Fruit fly (Drosophila melanogaster): ENCODE measurements around the gene ine.

ine gene

dm6 chr2L:4459543-4459942 is 17.3 kb downstream of the ine start, which contains the start of the genes mRpL27 and CG15435 (continued):
- TF ChIP-seq sc (optimal IDR thresholded peaks at IDR 0.05), result no peak
- peak; percentile 7 for TF ChIP-seq sc (GFP tag; optimal IDR thresholded peaks at IDR 0.05)
- no peak for TF ChIP-seq fd3F (GFP tag; optimal IDR thresholded peaks at IDR 0.05)
- no peak for TF ChIP-seq CG5180 (GFP tag; optimal IDR thresholded peaks at IDR 0.05)
- TF ChIP-seq dimm (GFP tag; IDR thresholded peaks at IDR 0.05), result no peak
- TF ChIP-seq bowl (GFP tag; IDR thresholded peaks at IDR 0.05), result no peak
- TF ChIP-seq CG7357 (GFP tag; IDR thresholded peaks at IDR 0.05), result 0 out of 3 replicates have a peak, but pooled peaks have one; percentile 23
- peak; percentile 68 for TF ChIP-seq CG2120 (GFP tag; optimal IDR thresholded peaks at IDR 0.05)
- no peak for TF ChIP-seq pros (GFP tag; optimal IDR thresholded peaks at IDR 0.05)
- TF ChIP-seq stwl (tag; optimal IDR thresholded peaks at IDR 0.05), result peak; percentile 83
- no peak for TF ChIP-seq HmgD (GFP tag; optimal IDR thresholded peaks at IDR 0.05)
- TF ChIP-seq bsh (GFP tag; optimal IDR thresholded peaks at IDR 0.05), result peak in 1 of 2 experiments; percentile 21
- no peak for TF ChIP-seq pan (optimal IDR thresholded peaks at IDR 0.05)
- TF ChIP-seq pan (GFP tag; optimal IDR thresholded peaks at IDR 0.05 in 1 of 2, IDR thresholded peaks at IDR 0.05 in 1 of 2), result peak in 1 of 2 experiments; percentile 20
- TF ChIP-seq grau (tag; optimal IDR thresholded peaks at IDR 0.05), result peak; percentile 58
- TF ChIP-seq D19A (tag; optimal IDR thresholded peaks at IDR 0.05), result no peak
- TF ChIP-seq shn (GFP tag; optimal IDR thresholded peaks at IDR 0.05), result no peak
- no peak for TF ChIP-seq dati (GFP tag; IDR thresholded peaks at IDR 0.05)
- no peak for TF ChIP-seq ttk (GFP tag; IDR thresholded peaks at IDR 0.05)
- peak; percentile 53 for TF ChIP-seq Fer1 (GFP tag; optimal IDR thresholded peaks at IDR 0.05)
- peak; percentile 20 for TF ChIP-seq CG12155 (GFP tag; optimal IDR thresholded peaks at IDR 0.05)
- TF ChIP-seq Bdp1 (GFP tag; optimal IDR thresholded peaks at IDR 0.05), result peak; percentile 14
- TF ChIP-seq tup (GFP tag; optimal IDR thresholded peaks at IDR 0.05), result no peak
- no peak for TF ChIP-seq CG34422 (GFP tag; IDR thresholded peaks at IDR 0.05)
- peak; percentile 50 for TF ChIP-seq CG3281 (GFP tag; optimal IDR thresholded peaks at IDR 0.05)
- TF ChIP-seq CG9797 (GFP tag; optimal IDR thresholded peaks at IDR 0.05), result peak; percentile 8
- TF ChIP-seq Rx (GFP tag; IDR thresholded peaks at IDR 0.05), result 0 out of 2 replicates have a peak, but pooled peaks have one; percentile 14
- peak; percentile 61 for TF ChIP-seq CG15514 (GFP tag; optimal IDR thresholded peaks at IDR 0.05)
- peak; percentile 55; the same call in 1 of the 2 replicates for TF ChIP-seq slbo (GFP tag; IDR thresholded peaks at IDR 0.05)
- peak; percentile 75 for TF ChIP-seq YL-1 (GFP tag; optimal IDR thresholded peaks at IDR 0.05)
- peak; percentile 4 for TF ChIP-seq CG3995 (GFP tag; optimal IDR thresholded peaks at IDR 0.05)
- peak in 1 of 3 experiments; percentile 50 for TF ChIP-seq lola (GFP tag; optimal IDR thresholded peaks at IDR 0.05)
- peak; percentile 2 for TF ChIP-seq CG12219 (GFP tag; optimal IDR thresholded peaks at IDR 0.05)
- peak; percentile 35 for TF ChIP-seq BEAF-32 (GFP tag; optimal IDR thresholded peaks at IDR 0.05)
- peak; percentile 45 for TF ChIP-seq PHDP (tag; optimal IDR thresholded peaks at IDR 0.05)
- peak; percentile 15 for TF ChIP-seq zfh2 (GFP tag; optimal IDR thresholded peaks at IDR 0.05)
- peak; percentile 79 for TF ChIP-seq Med (GFP tag)
- peak; percentile 68 for TF ChIP-seq CG12391 (tag; optimal IDR thresholded peaks at IDR 0.05)
- peak; percentile 17 for TF ChIP-seq Chrac-16 (GFP tag; optimal IDR thresholded peaks at IDR 0.05)
- no peak for TF ChIP-seq tgo (GFP tag; IDR thresholded peaks at IDR 0.05)
- peak; percentile 37; the same call in 1 of the 2 replicates for TF ChIP-seq CG31441 (GFP tag; IDR thresholded peaks at IDR 0.05)
- TF ChIP-seq CG10543 (GFP tag; optimal IDR thresholded peaks at IDR 0.05), result peak; percentile 12
- TF ChIP-seq CG8089 (GFP tag; optimal IDR thresholded peaks at IDR 0.05), result no peak
- TF ChIP-seq Dek (tag; optimal IDR thresholded peaks at IDR 0.05), result peak; percentile 45
- TF ChIP-seq Pdp1 (GFP tag; optimal IDR thresholded peaks at IDR 0.05), result peak in 1 of 2 experiments; percentile 95
- peak; percentile 44 for TF ChIP-seq Hmr (GFP tag; optimal IDR thresholded peaks at IDR 0.05)
- TF ChIP-seq CG18476 (GFP tag; optimal IDR thresholded peaks at IDR 0.05), result peak; percentile 98
- peak; percentile 56 for TF ChIP-seq zen (tag; optimal IDR thresholded peaks at IDR 0.05)
- no peak for TF ChIP-seq CG18011 (GFP tag; optimal IDR thresholded peaks at IDR 0.05)
- peak in 1 of 3 experiments; percentile 60 for TF ChIP-seq Stat92E (GFP tag; optimal IDR thresholded peaks at IDR 0.05)
